Worm (Caenorhabditis elegans) whole organism, midembryonic: ENCODE data around the gene ehs-1.
"Not testable (repeated sequence)": the region's sequence is repeated elsewhere in the genome, so short reads cannot be mapped to it uniquely, and the experiment has no call there.

Experiments
- T22C8.4 ChIP-seq: fragments of 200-800 bp; sonication (Bioruptor generic); IDR thresholded peaks from 2 replicates; pipeline ENCODE4 v1.3.6; 2022; ENCODE audit warnings: missing genetic modification characterization, missing compliant biosample characterization
- cog-1 ChIP-seq: sonication (generic microtip); optimal IDR thresholded peaks from 2 replicates; lab custom pipeline; 2016; ENCODE audit warnings: missing genetic modification characterization, missing compliant biosample characterization
- flt-1 ChIP-seq: fragments of 200-800 bp; sonication (Bioruptor generic); IDR thresholded peaks from 2 replicates; pipeline ENCODE4 v1.3.6; 2022; ENCODE audit warnings: missing genetic modification characterization, missing compliant biosample characterization
- klf-2 ChIP-seq: fragments of 200-800 bp; sonication (Bioruptor generic); conservative IDR thresholded peaks from 2 replicates; pipeline ENCODE4 v1.3.6; 2022; ENCODE audit warnings: missing genetic modification reagents, missing genetic modification characterization, missing compliant biosample characterization
- med-1 ChIP-seq: sonication (generic microtip); optimal IDR thresholded peaks from 2 replicates; lab custom pipeline; 2017; ENCODE audit warnings: missing genetic modification characterization, mild to moderate bottlenecking, missing compliant biosample characterization, antibody characterized with exemption, missing genetic modification reagents; ENCODE audit not compliant: insufficient read depth
- ref-1 ChIP-seq: fragments of 200-800 bp; sonication (Bioruptor generic); conservative IDR thresholded peaks from 2 replicates; pipeline ENCODE4 v1.3.6; 2022; ENCODE audit warnings: missing genetic modification reagents, missing genetic modification characterization, missing compliant biosample characterization
- tab-1 ChIP-seq: fragments of 200-800 bp; sonication (Bioruptor generic); IDR thresholded peaks from 2 replicates; pipeline ENCODE4 v1.3.6; 2022; ENCODE audit warnings: missing genetic modification characterization, missing compliant biosample characterization
- ztf-23 ChIP-seq: fragments of 200-800 bp; sonication (Bioruptor generic); IDR thresholded peaks from 2 replicates; pipeline ENCODE4 v1.3.6; 2022; ENCODE audit warnings: missing genetic modification reagents, missing genetic modification characterization, missing compliant biosample characterization
- ztf-29 ChIP-seq: fragments of 200-800 bp; sonication (Bioruptor generic); IDR thresholded peaks from 2 replicates; pipeline ENCODE4 v1.3.6; 2022; ENCODE audit warnings: missing genetic modification reagents, missing genetic modification characterization, missing compliant biosample characterization

Gene ehs-1

DNA sequence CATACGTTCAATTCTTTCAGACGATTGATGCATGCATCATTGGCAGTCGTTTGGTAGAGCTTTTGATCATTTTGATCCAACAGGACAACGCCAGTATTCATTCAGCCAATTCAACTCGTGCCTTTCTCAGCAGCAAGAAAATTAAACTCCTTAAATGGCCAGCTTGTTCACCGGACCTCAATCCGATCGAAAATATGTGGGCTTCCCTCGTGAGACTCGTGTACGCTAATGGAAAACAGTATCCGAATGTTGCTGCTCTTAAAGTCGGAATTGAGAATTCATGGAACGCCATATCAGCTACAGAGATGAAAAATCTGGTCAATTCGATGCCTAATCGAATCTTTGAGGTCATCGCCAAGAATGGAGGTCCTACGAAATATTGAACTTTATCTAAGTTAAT, 5.1 kb upstream of the ehs-1 start, which contains the start of gene wago-5:
Gene wago-5 (minus strand): TSS at position 101 of the 400 bp plus-strand sequence.
- not testable (repeated sequence) for TF ChIP-seq T22C8.4 (GFP tag; lab: Robert Waterston, UW); cog-1 (tag; lab: Kevin White, UChicago); flt-1

DNA sequence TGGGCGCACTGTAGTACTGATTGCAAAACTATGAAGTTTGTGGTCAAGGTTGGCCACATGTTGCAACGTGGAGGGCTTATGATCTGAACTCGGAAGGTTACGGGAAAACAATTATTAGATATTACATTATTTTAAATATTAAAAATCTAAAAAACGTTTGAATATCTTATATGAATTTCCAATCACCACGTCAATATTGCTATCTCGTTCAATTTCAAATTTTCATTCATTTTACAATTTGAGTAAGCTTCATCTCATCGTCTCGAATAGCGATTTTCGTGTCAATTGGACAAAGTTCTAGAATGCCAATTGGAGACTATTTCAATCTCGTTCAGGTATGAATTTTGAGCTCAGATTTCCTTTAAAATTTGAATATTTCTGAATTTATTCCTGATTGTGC, 4.2 kb upstream of the ehs-1 start, which contains the start of gene ZK1248.20:
Gene ZK1248.20 (plus strand): TSS at position 301 of the 400 bp plus-strand sequence.
- TF ChIP-seq klf-2 (GFP tag; lab: Robert Waterston, UW) (no peak), ref-1 (GFP tag; lab: Robert Waterston, UW) (no peak)

DNA sequence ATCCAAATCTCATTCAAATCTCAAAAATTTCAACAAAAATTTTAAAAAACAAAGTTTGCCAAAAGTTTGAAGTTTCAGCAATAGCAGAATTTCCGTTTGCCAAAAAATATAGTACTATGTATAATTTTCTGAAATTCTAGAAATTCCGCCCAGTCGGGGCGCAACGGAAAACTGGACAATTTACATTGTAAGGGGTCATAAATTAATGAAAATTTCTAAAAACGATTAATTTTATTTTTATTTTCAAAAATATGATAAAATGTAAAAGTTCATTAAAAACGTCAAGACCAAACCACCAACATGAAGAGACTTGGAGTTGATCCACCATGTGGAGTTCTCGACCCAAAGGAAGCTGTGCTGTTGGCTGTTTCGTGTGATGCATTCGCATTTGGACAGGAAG, 2.2 kb upstream of the ehs-1 start, which contains the start of gene ZK1248.4:
Gene ZK1248.4 (plus strand): TSS at position 301 of the 400 bp plus-strand sequence.
- TF ChIP-seq ztf-29 (GFP tag; lab: Robert Waterston, UW) (no peak), med-1 (no peak), tab-1 (GFP tag; lab: Robert Waterston, UW) (no peak), cog-1 (tag; lab: Kevin White, UChicago) (no peak), klf-2 (GFP tag; lab: Robert Waterston, UW) (no peak), ref-1 (GFP tag; lab: Robert Waterston, UW) (no peak), flt-1 (no peak), ztf-23 (GFP tag; lab: Robert Waterston, UW) (no peak), T22C8.4 (GFP tag; lab: Robert Waterston, UW) (no peak)

DNA sequence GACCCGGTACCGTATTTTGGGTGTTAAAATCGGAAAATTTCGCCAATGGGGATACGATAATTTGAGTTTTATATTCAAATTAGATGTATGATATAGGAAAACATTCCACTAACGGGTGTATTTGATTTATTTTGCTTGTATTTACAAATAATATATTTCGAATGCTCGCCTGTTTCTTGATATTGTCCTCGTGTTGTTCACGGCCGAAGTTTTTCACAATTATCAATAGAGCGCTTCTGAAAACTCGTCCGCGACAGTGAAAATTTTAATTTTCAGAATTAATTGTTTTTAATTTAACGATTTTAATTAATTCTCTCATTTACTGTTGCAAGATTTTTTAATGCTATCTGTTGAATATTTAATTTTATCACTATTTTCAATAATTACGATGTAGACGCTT, 857 bp upstream of the ehs-1 start:
- TF ChIP-seq flt-1 (peak; percentile 52; the same call in 1 of the 2 replicates), ref-1 (GFP tag; lab: Robert Waterston, UW) (no peak), cog-1 (tag; lab: Kevin White, UChicago) (no peak), ztf-23 (GFP tag; lab: Robert Waterston, UW) (0 out of 2 replicates have a peak, but pooled peaks have one; percentile 48)

DNA sequence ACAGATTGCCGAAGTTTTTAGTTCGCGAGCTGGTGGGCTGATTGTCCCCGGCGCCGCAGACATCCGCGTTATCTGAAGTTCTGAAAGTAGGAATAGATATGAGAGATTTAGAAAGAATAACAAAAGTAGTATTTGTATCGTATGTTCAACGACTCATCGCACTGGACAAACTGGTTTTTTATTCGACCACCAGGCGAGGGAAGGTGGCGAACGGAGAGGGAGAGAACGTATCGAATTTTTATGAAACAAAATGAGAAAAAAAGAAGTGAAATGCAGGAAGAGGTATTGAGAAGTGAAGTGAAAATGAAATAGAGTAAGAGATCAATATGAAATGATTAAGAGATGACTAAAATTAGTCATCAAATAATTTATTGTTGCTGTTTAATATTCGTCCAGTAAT, 6.9 kb downstream of the ehs-1 start, which contains the start of gene tbc-2:
Gene tbc-2 (minus strand): TSS at position 80 of the 400 bp plus-strand sequence.
- no peak for TF ChIP-seq med-1
- no peak for TF ChIP-seq ref-1 (GFP tag; lab: Robert Waterston, UW)
- TF ChIP-seq tab-1 (GFP tag; lab: Robert Waterston, UW), result no peak
- no peak for TF ChIP-seq cog-1 (tag; lab: Kevin White, UChicago)
- TF ChIP-seq T22C8.4 (GFP tag; lab: Robert Waterston, UW), result no peak
- no peak for TF ChIP-seq ztf-29 (GFP tag; lab: Robert Waterston, UW)

DNA sequence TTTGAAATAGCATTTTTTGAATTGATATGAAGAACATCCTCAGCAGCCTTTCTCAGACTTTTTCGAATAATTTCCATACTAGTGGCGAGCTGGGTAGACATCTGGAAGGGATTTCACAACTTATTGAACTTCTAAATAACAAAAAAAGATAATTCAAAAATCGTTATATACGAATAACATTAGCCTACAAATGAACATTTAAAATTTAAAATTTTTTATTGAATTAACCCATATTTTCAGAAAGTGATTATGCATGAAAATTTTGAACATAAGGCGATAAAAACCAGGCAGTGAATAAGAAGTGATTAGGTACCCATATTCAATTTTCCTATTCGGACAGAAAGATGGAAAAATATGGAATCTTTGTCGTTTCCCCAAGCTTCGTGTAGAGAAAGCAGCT, 8.0 kb downstream of the ehs-1 start, which contains the start of gene ZK1248.11:
Gene ZK1248.11 (minus strand): TSS at position 101 of the 400 bp plus-strand sequence.
- TF ChIP-seq tab-1 (GFP tag; lab: Robert Waterston, UW) (no peak), flt-1 (no peak), T22C8.4 (GFP tag; lab: Robert Waterston, UW) (no peak), cog-1 (tag; lab: Kevin White, UChicago) (no peak), ztf-29 (GFP tag; lab: Robert Waterston, UW) (no peak), klf-2 (GFP tag; lab: Robert Waterston, UW) (no peak), ref-1 (GFP tag; lab: Robert Waterston, UW) (no peak)

DNA sequence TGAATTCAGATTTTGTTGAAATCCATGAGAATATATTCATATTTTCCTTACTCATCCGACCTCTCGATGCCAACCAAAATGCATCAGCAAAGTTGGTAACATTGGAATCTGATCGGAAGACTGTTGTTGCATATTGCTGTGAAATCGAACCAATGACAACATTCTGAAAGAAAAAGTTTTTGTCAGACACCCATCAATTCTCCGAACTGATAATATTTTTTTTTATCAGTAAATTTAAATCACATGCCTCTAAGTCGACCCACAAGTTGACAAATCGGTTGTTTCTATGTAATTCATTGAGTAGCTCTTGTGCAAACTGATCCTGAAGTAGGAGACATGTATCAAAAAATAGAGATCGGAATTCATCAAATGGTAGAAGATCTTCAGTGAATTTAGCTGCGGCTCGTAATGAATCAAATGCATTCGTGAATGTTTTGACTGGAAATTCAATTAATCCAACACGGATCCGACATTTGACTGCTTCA, 9.5 kb downstream of the ehs-1 start, which contains the start of gene col-74:
Gene col-74 (plus strand): TSS at position 435 of the 485 bp plus-strand sequence.
- TF ChIP-seq T22C8.4 (GFP tag; lab: Robert Waterston, UW), result no peak
- no peak for TF ChIP-seq ref-1 (GFP tag; lab: Robert Waterston, UW)
- TF ChIP-seq med-1, result no peak
- no peak for TF ChIP-seq klf-2 (GFP tag; lab: Robert Waterston, UW)

DNA sequence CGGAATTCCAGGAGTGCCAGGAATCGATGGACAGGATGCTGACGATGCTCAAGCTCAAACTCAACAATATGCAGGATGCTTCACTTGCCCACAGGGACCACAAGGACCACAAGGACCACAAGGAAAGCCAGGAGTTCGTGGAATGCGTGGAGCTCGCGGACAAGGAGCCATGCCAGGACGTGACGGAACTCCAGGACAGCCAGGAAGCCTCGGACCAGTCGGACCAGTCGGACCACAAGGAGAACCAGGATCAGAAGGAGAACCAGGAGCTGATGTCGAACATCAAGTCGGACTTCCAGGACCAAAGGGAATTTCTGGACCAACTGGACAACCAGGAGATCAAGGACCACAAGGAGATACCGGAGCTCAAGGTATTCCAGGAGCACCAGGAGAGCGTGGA, 10.9 kb downstream of the ehs-1 start:
- TF ChIP-seq klf-2 (GFP tag; lab: Robert Waterston, UW) (no peak), ztf-29 (GFP tag; lab: Robert Waterston, UW) (no peak), ref-1 (GFP tag; lab: Robert Waterston, UW) (no peak), flt-1 (no peak), T22C8.4 (GFP tag; lab: Robert Waterston, UW) (no peak), ztf-23 (GFP tag; lab: Robert Waterston, UW) (no peak), tab-1 (GFP tag; lab: Robert Waterston, UW) (no peak), med-1 (no peak)

DNA sequence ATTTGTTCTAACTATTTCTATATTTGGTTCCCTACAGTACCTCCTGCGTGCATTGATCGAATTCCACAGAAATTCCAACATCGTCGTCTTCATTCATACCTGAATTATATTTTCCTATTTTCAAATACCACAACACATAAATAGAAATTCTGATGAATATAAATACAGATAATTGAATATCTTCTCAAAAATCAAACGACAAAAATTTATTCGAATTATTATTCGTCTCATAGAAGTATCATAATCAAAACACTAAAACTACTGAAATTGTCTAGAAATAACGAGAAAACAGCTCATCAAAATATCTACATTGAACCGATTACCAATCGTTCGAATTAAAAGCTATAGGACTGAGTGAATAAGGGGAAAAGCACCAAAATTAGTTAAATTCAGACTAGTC, 12.6 kb downstream of the ehs-1 start, which contains the start of gene gtap-1:
Gene gtap-1 (minus strand): TSS at position 101 of the 400 bp plus-strand sequence.
- TF ChIP-seq flt-1, result no peak
- no peak for TF ChIP-seq ztf-29 (GFP tag; lab: Robert Waterston, UW)
- no peak for TF ChIP-seq cog-1 (tag; lab: Kevin White, UChicago)
- no peak for TF ChIP-seq tab-1 (GFP tag; lab: Robert Waterston, UW)
- no peak for TF ChIP-seq klf-2 (GFP tag; lab: Robert Waterston, UW)
- no peak for TF ChIP-seq T22C8.4 (GFP tag; lab: Robert Waterston, UW)
- no peak for TF ChIP-seq med-1
- no peak for TF ChIP-seq ref-1 (GFP tag; lab: Robert Waterston, UW)
- TF ChIP-seq ztf-23 (GFP tag; lab: Robert Waterston, UW), result no peak

DNA sequence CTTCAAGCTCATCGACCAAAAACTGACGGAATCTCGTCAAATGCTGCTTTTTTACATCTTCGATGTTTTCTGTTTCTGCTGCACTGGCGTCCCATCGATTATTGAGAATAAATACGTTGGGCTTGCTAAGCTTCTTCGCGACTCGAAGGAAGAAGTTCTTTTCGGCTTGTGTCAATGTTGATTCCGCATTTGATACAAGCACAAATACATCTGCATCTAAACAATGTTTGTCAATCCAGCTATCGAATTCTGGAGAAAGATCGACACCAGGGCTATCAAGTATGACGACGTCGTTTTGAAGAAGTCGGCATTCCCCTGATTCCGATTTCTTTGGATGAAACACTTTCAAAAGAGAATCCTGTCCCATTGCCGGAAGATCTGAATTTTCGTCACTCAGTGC, 14.6 kb downstream of the ehs-1 start:
- no peak for TF ChIP-seq ztf-29 (GFP tag; lab: Robert Waterston, UW)
- no peak for TF ChIP-seq ref-1 (GFP tag; lab: Robert Waterston, UW)
- TF ChIP-seq klf-2 (GFP tag; lab: Robert Waterston, UW), result no peak
- TF ChIP-seq ztf-23 (GFP tag; lab: Robert Waterston, UW), result no peak
- no peak for TF ChIP-seq cog-1 (tag; lab: Kevin White, UChicago)
- no peak for TF ChIP-seq tab-1 (GFP tag; lab: Robert Waterston, UW)
- no peak for TF ChIP-seq flt-1
- TF ChIP-seq med-1, result no peak
- no peak for TF ChIP-seq T22C8.4 (GFP tag; lab: Robert Waterston, UW)
